Fruit fly (Drosophila melanogaster) whole organism, adult: ENCODE measurements around the gene sordd1.

Source experiments
- CG11617 ChIP-seq: fragments of 200-800 bp; sonication (Bioruptor generic); optimal IDR thresholded peaks from 2 replicates; lab custom pipeline; 2017; ENCODE audit warnings: mild to moderate bottlenecking, missing biosample characterization, missing genetic modification reagents, missing genetic modification characterization
- CG12768 ChIP-seq: fragments of 200-800 bp; sonication (Bioruptor generic); optimal IDR thresholded peaks from 2 replicates; lab custom pipeline; 2017; ENCODE audit warnings: missing biosample characterization, missing genetic modification characterization, mild to moderate bottlenecking, moderate library complexity, missing genetic modification reagents
- CG14711 ChIP-seq: fragments of 200-800 bp; sonication (Bioruptor generic); optimal IDR thresholded peaks from 2 replicates; lab custom pipeline; 2018; ENCODE audit warnings: missing biosample characterization, mild to moderate bottlenecking, missing genetic modification characterization, moderate library complexity
- CG1620 ChIP-seq: fragments of 200-800 bp; sonication (Bioruptor generic); optimal IDR thresholded peaks from 2 replicates; lab custom pipeline; 2016; ENCODE audit warnings: missing biosample characterization, missing genetic modification characterization
- CG33017 ChIP-seq: fragments of 200-800 bp; sonication (Bioruptor generic); optimal IDR thresholded peaks from 2 replicates; lab custom pipeline; 2018; ENCODE audit warnings: missing biosample characterization, mild to moderate bottlenecking, missing genetic modification characterization, moderate library complexity
- CG5204 ChIP-seq: fragments of 200-800 bp; sonication (Bioruptor generic); optimal IDR thresholded peaks from 2 replicates; lab custom pipeline; 2016; ENCODE audit warnings: missing biosample characterization, missing genetic modification characterization
- CG7045 ChIP-seq: fragments of 200-800 bp; sonication (Bioruptor generic); optimal IDR thresholded peaks from 2 replicates; lab custom pipeline; 2017; ENCODE audit warnings: missing biosample characterization, mild to moderate bottlenecking, missing genetic modification characterization
- CG7101 ChIP-seq: fragments of 200-800 bp; sonication (Bioruptor generic); optimal IDR thresholded peaks from 2 replicates; lab custom pipeline; 2018; ENCODE audit warnings: missing biosample characterization, mild to moderate bottlenecking, missing genetic modification characterization, moderate library complexity
- Clk ChIP-seq: fragments of 200-800 bp; sonication (Bioruptor generic); optimal IDR thresholded peaks from 2 replicates; lab custom pipeline; 2017; ENCODE audit warnings: missing biosample characterization, missing genetic modification characterization
- Crg-1 ChIP-seq: fragments of 200-800 bp; sonication (Bioruptor generic); optimal IDR thresholded peaks from 2 replicates; lab custom pipeline; 2016; ENCODE audit warnings: missing biosample characterization, missing genetic modification characterization
- Hr96 ChIP-seq: fragments of 200-800 bp; sonication (Bioruptor generic); optimal IDR thresholded peaks from 2 replicates; lab custom pipeline; 2016; ENCODE audit warnings: missing biosample characterization, missing genetic modification characterization
- Mnt ChIP-seq: fragments of 200-800 bp; sonication (Bioruptor generic); optimal IDR thresholded peaks from 2 replicates; lab custom pipeline; 2016; ENCODE audit warnings: missing biosample characterization, mild to moderate bottlenecking, missing genetic modification characterization
- bab1 ChIP-seq: fragments of 200-800 bp; sonication (Bioruptor generic); optimal IDR thresholded peaks from 3 replicates; lab custom pipeline; 2019; ENCODE audit warnings: missing biosample characterization, mild to moderate bottlenecking, missing genetic modification characterization, moderate library complexity
- cic ChIP-seq: fragments of 200-800 bp; sonication (Bioruptor generic); optimal IDR thresholded peaks from 2 replicates; lab custom pipeline; 2017; ENCODE audit warnings: missing biosample characterization, mild to moderate bottlenecking, missing genetic modification characterization, moderate library complexity
- cnc ChIP-seq, 2 experiments: fragments of >200 bp; optimal IDR thresholded peaks; 2 replicates each; lab custom pipeline; 2017
- kay ChIP-seq: fragments of 200-800 bp; sonication (Bioruptor generic); peaks from one replicate; lab custom pipeline; 2016; ENCODE audit warnings: missing biosample characterization, missing genetic modification characterization, borderline replicate concordance
- ovo ChIP-seq: fragments of 200-800 bp; sonication (Bioruptor generic); optimal IDR thresholded peaks from 2 replicates; lab custom pipeline; 2016; ENCODE audit warnings: missing biosample characterization, missing genetic modification characterization
- pad ChIP-seq: fragments of 200-800 bp; sonication (Bioruptor generic); optimal IDR thresholded peaks from 3 replicates; lab custom pipeline; 2017; ENCODE audit warnings: missing biosample characterization, missing genetic modification characterization, mild to moderate bottlenecking, moderate library complexity, missing genetic modification reagents
- tj ChIP-seq: fragments of 200-800 bp; sonication (Bioruptor generic); optimal IDR thresholded peaks from 3 replicates; lab custom pipeline; 2017; ENCODE audit warnings: missing biosample characterization, mild to moderate bottlenecking, missing genetic modification characterization, moderate library complexity
- toe ChIP-seq: fragments of 200-800 bp; sonication (Bioruptor generic); optimal IDR thresholded peaks from 2 replicates; lab custom pipeline; 2016; ENCODE audit warnings: missing biosample characterization, missing genetic modification characterization

Gene sordd1

dm6 chrX:15813224-15813623 lies 17.4 kb upstream of the sordd1 start:
- no peak for TF ChIP-seq CG1620
- no peak for TF ChIP-seq CG5204 (GFP tag; lab: Kevin White, UChicago)
- no peak for TF ChIP-seq CG7045 (GFP tag; lab: Kevin White, UChicago)
- no peak for TF ChIP-seq CG11617
- TF ChIP-seq tj = peak; percentile 22
- TF ChIP-seq CG12768 (GFP tag; lab: Kevin White, UChicago) = no peak
- no peak for TF ChIP-seq Hr96 (GFP tag; lab: Kevin White, UChicago)
- TF ChIP-seq ovo (GFP tag; lab: Kevin White, UChicago) = peak; percentile 18
- peak; percentile 93 for TF ChIP-seq kay (GFP tag; lab: Kevin White, UChicago)

dm6 chrX:15812615-15812995 lies 16.8 kb upstream of the sordd1 start:
- peak; percentile 75 for TF ChIP-seq kay (GFP tag; lab: Kevin White, UChicago)
- no peak for TF ChIP-seq CG1620

- TF ChIP-seq CG12768 (GFP tag; lab: Kevin White, UChicago) (peak; percentile 3), bab1 (GFP tag; lab: Kevin White, UChicago) (peak; percentile 78), CG33017 (tag; lab: Kevin White, UChicago) (no peak), Hr96 (GFP tag; lab: Kevin White, UChicago) (no peak), CG11617 (peak; percentile 44), toe (GFP tag; lab: Kevin White, UChicago) (no peak), tj (peak; percentile 82), CG7101 (peak; percentile 27), CG1620 (no peak), Mnt (peak; percentile 20), cic (GFP tag; lab: Kevin White, UChicago) (peak; percentile 61), pad (peak; percentile 1), Crg-1 (GFP tag; lab: Kevin White, UChicago) (no peak), cnc (optimal IDR thresholded peaks at IDR 0.05; lab: Kevin White, UChicago) (no peak), kay (GFP tag; lab: Kevin White, UChicago) (peak; percentile 80), CG14711 (tag; lab: Kevin White, UChicago) (peak; percentile 65), Clk (GFP tag; lab: Kevin White, UChicago) (no peak), ovo (GFP tag; lab: Kevin White, UChicago) (no peak), CG5204 (GFP tag; lab: Kevin White, UChicago) (no peak), CG7045 (GFP tag; lab: Kevin White, UChicago) (no peak)
Measured at dm6 chrX:15811666-15812614, 16.1 kb upstream of the sordd1 start.

dm6 chrX:15809255-15809654 lies 13.4 kb upstream of the sordd1 start, which contains the start of gene CG8509:
CG8509 (plus strand) TSS chrX:15809555.
- TF ChIP-seq Clk (GFP tag; lab: Kevin White, UChicago) (no peak), CG14711 (tag; lab: Kevin White, UChicago) (no peak), CG5204 (GFP tag; lab: Kevin White, UChicago) (no peak), ovo (GFP tag; lab: Kevin White, UChicago) (no peak), tj (no peak), CG7045 (GFP tag; lab: Kevin White, UChicago) (no peak), bab1 (GFP tag; lab: Kevin White, UChicago) (no peak), kay (GFP tag; lab: Kevin White, UChicago) (no peak)

- TF ChIP-seq CG7045 (GFP tag; lab: Kevin White, UChicago) (no peak), CG11617 (no peak), toe (GFP tag; lab: Kevin White, UChicago) (no peak), CG14711 (tag; lab: Kevin White, UChicago) (no peak), tj (no peak), CG1620 (no peak), pad (no peak), bab1 (GFP tag; lab: Kevin White, UChicago) (no peak), cnc (optimal IDR thresholded peaks at IDR 0.05; lab: Kevin White, UChicago) (no peak), CG5204 (GFP tag; lab: Kevin White, UChicago) (no peak), ovo (GFP tag; lab: Kevin White, UChicago) (no peak), Crg-1 (GFP tag; lab: Kevin White, UChicago) (no peak), Hr96 (GFP tag; lab: Kevin White, UChicago) (no peak), CG12768 (GFP tag; lab: Kevin White, UChicago) (no peak), CG33017 (tag; lab: Kevin White, UChicago) (no peak), Clk (GFP tag; lab: Kevin White, UChicago) (no peak)
Measured at dm6 chrX:15807915-15808314, 12.1 kb upstream of the sordd1 start.

- TF ChIP-seq CG1620 = no peak
- TF ChIP-seq CG14711 (tag; lab: Kevin White, UChicago) = no peak
- no peak for TF ChIP-seq CG33017 (tag; lab: Kevin White, UChicago)
- TF ChIP-seq toe (GFP tag; lab: Kevin White, UChicago) = no peak
- TF ChIP-seq CG7045 (GFP tag; lab: Kevin White, UChicago) = no peak
- no peak for TF ChIP-seq CG5204 (GFP tag; lab: Kevin White, UChicago)
- no peak for TF ChIP-seq cnc (optimal IDR thresholded peaks at IDR 0.05; lab: Kevin White, UChicago)
- no peak for TF ChIP-seq Clk (GFP tag; lab: Kevin White, UChicago)
- no peak for TF ChIP-seq CG7101
- no peak for TF ChIP-seq ovo (GFP tag; lab: Kevin White, UChicago)
- peak; percentile 42 for TF ChIP-seq tj
- TF ChIP-seq pad = peak; percentile 42
- TF ChIP-seq Hr96 (GFP tag; lab: Kevin White, UChicago) = no peak
- no peak for TF ChIP-seq CG12768 (GFP tag; lab: Kevin White, UChicago)
- TF ChIP-seq bab1 (GFP tag; lab: Kevin White, UChicago) = no peak
- no peak for TF ChIP-seq cic (GFP tag; lab: Kevin White, UChicago)
Measured at dm6 chrX:15805523-15805922, 9.7 kb upstream of the sordd1 start.
